Worm (Caenorhabditis elegans): ENCODE data around the gene ZK616.3.
A peak's percentile ranks its signal among the peaks of the same experiment; 100 is the strongest.

Gene ZK616.3

DNA sequence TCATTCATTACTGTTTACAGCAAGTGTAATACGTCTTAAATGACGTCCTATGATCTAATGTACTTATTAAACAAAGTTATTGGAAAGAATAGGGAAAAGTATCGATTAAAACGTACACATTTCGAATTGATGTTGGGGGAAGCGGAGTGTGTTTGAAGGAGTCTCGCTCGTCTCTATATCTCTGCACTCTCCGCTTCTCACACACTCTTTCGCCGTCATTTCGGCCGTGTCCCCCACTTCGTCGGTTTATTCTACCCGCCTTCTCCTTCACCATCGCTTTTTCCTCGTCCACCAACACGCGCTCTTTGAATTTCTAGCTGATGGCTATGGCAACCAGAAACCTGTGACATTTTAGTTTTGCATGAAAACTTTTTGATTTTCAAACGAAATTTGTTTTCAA lies 28.0 kb upstream of the ZK616.3 start (continued):
- TF ChIP-seq spr-3 (GFP tag; optimal IDR thresholded peaks at IDR 0.05), result no peak
- TF ChIP-seq mxl-2 (GFP tag; conservative IDR thresholded peaks at IDR 0.05), result no peak
- no peak for TF ChIP-seq dmd-6 (GFP tag; IDR thresholded peaks at IDR 0.05)
- TF ChIP-seq nhr-237 (tag; optimal IDR thresholded peaks at IDR 0.05), result no peak
- no peak; the same call in 1 of the 2 replicates for TF ChIP-seq Y48G9A.11 (GFP tag; IDR thresholded peaks at IDR 0.05)
- TF ChIP-seq mdl-1 (tag; optimal IDR thresholded peaks at IDR 0.05), result peak in 1 of 2 experiments; percentile 39
- no peak for TF ChIP-seq tra-1 (GFP tag; IDR thresholded peaks at IDR 0.05)
- peak; percentile 59; the same call in 1 of the 2 replicates for TF ChIP-seq hmg-1.1 (GFP tag; IDR thresholded peaks at IDR 0.05)
- no peak for TF ChIP-seq vab-7 (GFP tag; IDR thresholded peaks at IDR 0.05)
- no peak for TF ChIP-seq cey-2 (tag; optimal IDR thresholded peaks at IDR 0.05; ENCODE audit: borderline replicate concordance, insufficient read depth)
- no peak for TF ChIP-seq ztf-7 (tag; optimal IDR thresholded peaks at IDR 0.05)
- no peak for TF ChIP-seq unc-39 (tag; optimal IDR thresholded peaks at IDR 0.05)
- TF ChIP-seq Y105C5A.15 (GFP tag; IDR thresholded peaks at IDR 0.05), result no peak
- no peak for TF ChIP-seq zip-11 (GFP tag; IDR thresholded peaks at IDR 0.05)
- TF ChIP-seq nhr-48 (tag; optimal IDR thresholded peaks at IDR 0.05), result no peak
- TF ChIP-seq daf-16 (GFP tag; optimal IDR thresholded peaks at IDR 0.05), result no peak
- TF ChIP-seq daf-16 (tag; optimal IDR thresholded peaks at IDR 0.05), result peak; percentile 28
- TF ChIP-seq gei-8 (GFP tag; optimal IDR thresholded peaks at IDR 0.05), result no peak
- TF ChIP-seq D1046.2 (GFP tag; IDR thresholded peaks at IDR 0.05), result no peak

DNA sequence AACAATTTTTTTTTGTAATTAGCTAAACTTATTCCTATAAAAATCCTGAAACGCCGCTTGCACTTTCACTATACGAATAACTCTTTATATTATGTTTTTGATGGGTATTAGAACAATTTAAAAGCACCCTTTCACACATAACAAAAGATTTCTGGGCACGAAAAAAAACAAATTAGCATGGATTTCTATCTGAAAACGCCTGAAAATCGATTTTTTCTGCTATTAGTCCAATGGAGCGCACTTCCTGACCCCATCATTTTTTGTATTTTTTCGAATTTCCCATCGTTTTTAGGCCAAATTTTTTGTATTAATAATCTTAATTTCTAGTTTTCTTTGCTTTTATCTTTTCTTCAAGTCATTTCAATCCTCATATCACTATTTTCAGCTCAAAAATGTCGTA lies 27.5 kb upstream of the ZK616.3 start, which contains the start of gene F41H10.3:
Gene F41H10.3, plus strand, starts transcription at position 388 of the 400 bp plus-strand sequence.
- no peak for TF ChIP-seq lin-13 (GFP tag; optimal IDR thresholded peaks at IDR 0.05)
- peak; percentile 57 for TF ChIP-seq aha-1 (tag)
- TF ChIP-seq nhr-25 (tag; optimal IDR thresholded peaks at IDR 0.05; ENCODE audit: borderline replicate concordance, insufficient read depth), result no peak
- TF ChIP-seq lin-38 (GFP tag; IDR thresholded peaks at IDR 0.05), result peak; percentile 61
- no peak for TF ChIP-seq egl-43 (GFP tag; IDR thresholded peaks at IDR 0.05)

DNA sequence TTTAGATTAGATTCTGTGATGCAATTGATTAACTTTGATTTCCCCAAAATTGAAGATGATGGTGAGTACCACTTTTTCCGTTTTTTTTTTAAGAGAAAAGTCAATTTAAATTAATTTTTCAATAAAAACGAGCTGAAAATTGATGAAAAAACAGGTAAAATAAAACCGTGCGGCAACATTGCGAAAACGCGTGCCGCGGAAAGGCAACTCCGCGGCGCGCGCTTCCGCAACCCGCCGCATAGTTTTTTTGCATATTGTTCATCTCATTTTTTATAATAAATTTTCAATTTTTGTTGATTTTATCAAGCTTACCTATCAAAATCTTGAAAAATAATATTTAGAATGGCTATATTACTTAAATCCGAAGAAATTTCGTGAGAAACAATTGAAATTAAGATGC lies 26.0 kb upstream of the ZK616.3 start:
- TF ChIP-seq ama-1 (optimal IDR thresholded peaks at IDR 0.05), result no peak
- no peak for TF ChIP-seq sdz-12 (GFP tag; optimal IDR thresholded peaks at IDR 0.05)
- no peak for TF ChIP-seq ZK546.5 (tag; optimal IDR thresholded peaks at IDR 0.05)
- TF ChIP-seq fkh-10 (GFP tag; optimal IDR thresholded peaks at IDR 0.05), result no peak
- no peak for TF ChIP-seq dmd-8 (GFP tag; IDR thresholded peaks at IDR 0.05)
- TF ChIP-seq mes-2 (tag; optimal IDR thresholded peaks at IDR 0.05; ENCODE audit: poor library complexity, severe bottlenecking), result peak; percentile 46
- TF ChIP-seq Y48G9A.11 (GFP tag; IDR thresholded peaks at IDR 0.05), result no peak
- TF ChIP-seq dmd-9 (GFP tag; IDR thresholded peaks at IDR 0.05), result no peak
- TF ChIP-seq T26A8.4 (GFP tag; IDR thresholded peaks at IDR 0.05), result no peak
- TF ChIP-seq egl-27 (tag; optimal IDR thresholded peaks at IDR 0.05), result no peak
- TF ChIP-seq ZK337.2 (GFP tag; IDR thresholded peaks at IDR 0.05), result no peak
- TF ChIP-seq ceh-32 (tag; optimal IDR thresholded peaks at IDR 0.05; ENCODE audit: poor library complexity), result no peak
- TF ChIP-seq F44E2.7 (GFP tag; IDR thresholded peaks at IDR 0.05), result 0 out of 2 replicates have a peak, but pooled peaks have one; percentile 15
- no peak for TF ChIP-seq zip-11 (GFP tag; IDR thresholded peaks at IDR 0.05)
- TF ChIP-seq vab-7 (GFP tag; IDR thresholded peaks at IDR 0.05), result no peak
- TF ChIP-seq zip-2 (tag; optimal IDR thresholded peaks at IDR 0.05), result no peak
- no peak for TF ChIP-seq T20F7.1 (GFP tag; optimal IDR thresholded peaks at IDR 0.05)
- no peak for TF ChIP-seq ceh-20 (GFP tag; IDR thresholded peaks at IDR 0.05)
- no peak for TF ChIP-seq mdt-29 (GFP tag; IDR thresholded peaks at IDR 0.05)
- TF ChIP-seq pha-4 (GFP tag; IDR thresholded peaks at IDR 0.05), result peak; percentile 53; the same call in 1 of the 2 replicates
- no peak for TF ChIP-seq pha-4 (tag; optimal IDR thresholded peaks at IDR 0.05)
- no peak for TF ChIP-seq ces-1 (GFP tag; optimal IDR thresholded peaks at IDR 0.05)
- TF ChIP-seq D1046.2 (GFP tag; IDR thresholded peaks at IDR 0.05), result no peak
- TF ChIP-seq lin-39 (tag; optimal IDR thresholded peaks at IDR 0.05), result no peak
- TF ChIP-seq ceh-44 (GFP tag; IDR thresholded peaks at IDR 0.05), result no peak
- 0 out of 2 replicates have a peak, but pooled peaks have one; percentile 36 for TF ChIP-seq madf-9 (GFP tag; conservative IDR thresholded peaks at IDR 0.05)
- peak; percentile 20 for TF ChIP-seq mep-1 (tag; optimal IDR thresholded peaks at IDR 0.05)
- TF ChIP-seq dpl-1 (GFP tag; optimal IDR thresholded peaks at IDR 0.05), result peak; percentile 33
- no peak for TF ChIP-seq nhr-25 (tag; optimal IDR thresholded peaks at IDR 0.05; ENCODE audit: borderline replicate concordance, insufficient read depth)
- peak; percentile 25 for TF ChIP-seq nhr-6 (tag; optimal IDR thresholded peaks at IDR 0.05)

All from whole organism, L4 larva.